Fruit fly (Drosophila melanogaster): ENCODE results near the gene twit.

DNA sequence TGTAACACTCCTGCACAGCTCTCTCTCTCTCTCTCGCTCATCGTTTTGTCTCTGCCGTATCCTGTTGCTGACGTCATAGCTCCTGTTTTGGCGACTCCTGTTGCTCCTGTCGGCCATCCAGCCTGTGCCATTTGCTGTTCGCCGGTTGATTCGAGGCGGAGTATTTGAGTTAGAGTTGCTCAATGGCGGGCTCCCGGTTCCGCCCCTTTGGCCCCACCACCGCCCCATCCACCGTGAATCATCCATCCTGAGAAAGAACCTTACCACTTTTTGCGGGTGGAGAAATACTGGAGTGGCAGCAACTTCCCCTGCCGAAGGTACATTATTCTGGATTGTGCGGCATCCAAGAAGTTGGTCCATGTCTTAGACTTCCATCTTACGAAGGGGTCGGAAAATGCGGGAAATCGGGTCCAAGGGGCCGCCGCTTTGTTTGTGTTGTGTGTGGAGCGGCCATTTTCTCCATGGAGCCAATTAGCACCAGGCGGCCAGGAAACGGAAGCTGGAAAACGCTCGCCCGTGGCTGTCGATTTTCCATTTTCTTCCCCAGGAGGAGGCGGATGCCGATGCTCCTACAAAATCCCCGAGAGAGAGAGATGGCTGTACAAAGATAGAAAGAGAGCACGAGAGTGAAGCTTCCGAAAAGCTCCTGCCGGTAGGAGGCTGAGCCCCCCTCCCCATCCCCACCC, 43.7 kb upstream of the twit start:
- TF ChIP-seq dl (GFP tag; optimal IDR thresholded peaks at IDR 0.05; ENCODE audit: insufficient read depth in 1 of 2, partially characterized antibody in 2 of 2) (no peak), OdsH (GFP tag; optimal IDR thresholded peaks at IDR 0.05) (no peak), Mio (GFP tag; optimal IDR thresholded peaks at IDR 0.05) (no peak), Hr78 (GFP tag; optimal IDR thresholded peaks at IDR 0.05) (no peak), ey (GFP tag; optimal IDR thresholded peaks at IDR 0.05) (no peak), Myc (optimal IDR thresholded peaks at IDR 0.05) (no peak), psq (GFP tag; optimal IDR thresholded peaks at IDR 0.05) (no peak)
